Fruit fly (Drosophila melanogaster) whole organism, embryonic: ENCODE data around the gene CG33647.

Source experiments
- CG12155 ChIP-seq: fragments of 200-800 bp; sonication (Bioruptor generic); optimal IDR thresholded peaks from 3 replicates; lab custom pipeline; 2016; ENCODE audit warnings: missing biosample characterization, missing genetic modification characterization
- CG12299 ChIP-seq: fragments of 200-800 bp; sonication (Bioruptor generic); optimal IDR thresholded peaks from 2 replicates; lab custom pipeline; 2018; ENCODE audit warnings: missing biosample characterization, mild to moderate bottlenecking, missing genetic modification characterization
- CG12391 ChIP-seq: fragments of 200-800 bp; sonication (Bioruptor generic); optimal IDR thresholded peaks from 3 replicates; lab custom pipeline; 2018; ENCODE audit warnings: missing biosample characterization, mild to moderate bottlenecking, missing genetic modification characterization, moderate library complexity
- CG13424 ChIP-seq: fragments of 200-800 bp; sonication (Bioruptor generic); optimal IDR thresholded peaks from 2 replicates; lab custom pipeline; 2019; ENCODE audit warnings: missing biosample characterization, mild to moderate bottlenecking, missing genetic modification characterization, moderate library complexity
- CG14710 ChIP-seq: fragments of 200-800 bp; sonication (Bioruptor generic); optimal IDR thresholded peaks from 3 replicates; lab custom pipeline; 2019; ENCODE audit warnings: missing biosample characterization, mild to moderate bottlenecking, missing genetic modification characterization, moderate library complexity
- CG1603 ChIP-seq: fragments of 200-800 bp; sonication (Bioruptor generic); optimal IDR thresholded peaks from 2 replicates; lab custom pipeline; 2019; ENCODE audit warnings: missing biosample characterization, mild to moderate bottlenecking, missing genetic modification characterization, moderate library complexity
- CG17568 ChIP-seq: fragments of 200-800 bp; sonication (Bioruptor generic); optimal IDR thresholded peaks from 2 replicates; lab custom pipeline; 2018; ENCODE audit warnings: missing biosample characterization, mild to moderate bottlenecking, missing genetic modification characterization, moderate library complexity
- CG2199 ChIP-seq: fragments of 200-800 bp; sonication (Bioruptor generic); IDR thresholded peaks from 3 replicates; pipeline ENCODE4 v1.3.6; 2022; ENCODE audit warnings: missing biosample characterization, missing genetic modification characterization
- CG31224 ChIP-seq: fragments of 200-800 bp; sonication (Bioruptor generic); IDR thresholded peaks from 2 replicates; pipeline ENCODE4 v1.3.6; 2022; ENCODE audit warnings: missing biosample characterization, missing genetic modification characterization
- CG32767 ChIP-seq: fragments of 200-800 bp; sonication (Bioruptor generic); IDR thresholded peaks from 2 replicates; pipeline ENCODE4 v1.3.6; 2022; ENCODE audit warnings: missing biosample characterization, missing genetic modification characterization
- CG3407 ChIP-seq: fragments of 200-800 bp; sonication (Bioruptor generic); optimal IDR thresholded peaks from 2 replicates; lab custom pipeline; 2018; ENCODE audit warnings: missing biosample characterization, mild to moderate bottlenecking, missing genetic modification characterization
- CG4820 ChIP-seq: fragments of 200-800 bp; sonication (Bioruptor generic); optimal IDR thresholded peaks from 3 replicates; lab custom pipeline; 2016; ENCODE audit warnings: missing biosample characterization, missing genetic modification characterization
- CG6854 ChIP-seq: fragments of 200-800 bp; sonication (Bioruptor generic); optimal IDR thresholded peaks from 3 replicates; lab custom pipeline; 2017; ENCODE audit warnings: missing biosample characterization, mild to moderate bottlenecking, missing genetic modification characterization
- CG7357 ChIP-seq: fragments of 200-800 bp; sonication (Bioruptor generic); IDR thresholded peaks from 3 replicates; pipeline ENCODE4 v1.3.6; 2022; ENCODE audit warnings: missing biosample characterization, missing genetic modification characterization
- CG7928 ChIP-seq: fragments of 200-800 bp; sonication (Bioruptor generic); optimal IDR thresholded peaks from 2 replicates; lab custom pipeline; 2017; ENCODE audit warnings: missing biosample characterization, mild to moderate bottlenecking, missing genetic modification characterization
- CG9609 ChIP-seq: fragments of 200-800 bp; sonication (Bioruptor generic); optimal IDR thresholded peaks from 3 replicates; lab custom pipeline; 2016; ENCODE audit warnings: missing biosample characterization, missing genetic modification characterization
- Camta ChIP-seq: fragments of 200-800 bp; sonication (Bioruptor generic); optimal IDR thresholded peaks from 2 replicates; lab custom pipeline; 2016; ENCODE audit warnings: missing biosample characterization, missing genetic modification characterization
- GATAe ChIP-seq: fragments of 200-800 bp; sonication (Bioruptor generic); conservative IDR thresholded peaks from 2 replicates; pipeline ENCODE4 v1.3.6; 2022; ENCODE audit warnings: missing biosample characterization, missing genetic modification characterization
- Gug ChIP-seq: fragments of 200-800 bp; sonication (Bioruptor generic); IDR thresholded peaks from 4 replicates; pipeline ENCODE4 v1.3.6; 2022; ENCODE audit warnings: missing biosample characterization, missing genetic modification characterization
- Hr51 ChIP-seq, 2 experiments: fragments of 200-800 bp; sonication (Bioruptor generic); optimal IDR thresholded peaks; 2 replicates in 1 of 2; 3 replicates in 1 of 2; lab custom pipeline; 2016 to 2018; ENCODE audit warnings: missing biosample characterization in 2 of 2, missing genetic modification characterization in 2 of 2, mild to moderate bottlenecking in 1 of 2, moderate library complexity in 1 of 2
- Mrtf ChIP-seq: fragments of 200-800 bp; sonication (Bioruptor generic); IDR thresholded peaks from 3 replicates; pipeline ENCODE4 v1.3.6; 2022; ENCODE audit warnings: missing biosample characterization, missing genetic modification characterization
- Neu2 ChIP-seq: fragments of 200-800 bp; sonication (Bioruptor generic); optimal IDR thresholded peaks from 3 replicates; lab custom pipeline; 2016; ENCODE audit warnings: missing biosample characterization, missing genetic modification characterization, borderline replicate concordance
- Oaz ChIP-seq: fragments of 200-800 bp; sonication (Bioruptor generic); IDR thresholded peaks from 2 replicates; pipeline ENCODE4 v1.3.6; 2022; ENCODE audit warnings: missing biosample characterization, missing genetic modification characterization
- Oli ChIP-seq: fragments of 200-800 bp; sonication (Bioruptor generic); optimal IDR thresholded peaks from 2 replicates; lab custom pipeline; 2018; ENCODE audit warnings: missing biosample characterization, mild to moderate bottlenecking, missing genetic modification characterization, moderate library complexity
- Optix ChIP-seq: fragments of 200-800 bp; sonication (Bioruptor generic); IDR thresholded peaks from 3 replicates; pipeline ENCODE4 v1.3.6; 2022; ENCODE audit warnings: missing biosample characterization, missing genetic modification characterization
- Six4 ChIP-seq: fragments of 200-800 bp; sonication (Bioruptor generic); optimal IDR thresholded peaks from 2 replicates; lab custom pipeline; 2016; ENCODE audit warnings: missing biosample characterization, missing genetic modification characterization
- Vsx1 ChIP-seq: fragments of 200-800 bp; sonication (Bioruptor generic); optimal IDR thresholded peaks from 2 replicates; lab custom pipeline; 2017; ENCODE audit warnings: missing biosample characterization, mild to moderate bottlenecking, missing genetic modification characterization, missing genetic modification reagents
- YL-1 ChIP-seq: fragments of 200-800 bp; sonication (Bioruptor generic); optimal IDR thresholded peaks from 3 replicates; lab custom pipeline; 2017; ENCODE audit warnings: missing biosample characterization, mild to moderate bottlenecking, missing genetic modification characterization
- bigmax ChIP-seq: fragments of 200-800 bp; sonication (Bioruptor generic); optimal IDR thresholded peaks from 2 replicates; lab custom pipeline; 2018; ENCODE audit warnings: missing biosample characterization, mild to moderate bottlenecking, missing genetic modification characterization
- br ChIP-seq: fragments of >200 bp; optimal IDR thresholded peaks from 2 replicates; lab custom pipeline; 2017
- cad ChIP-seq: fragments of >200 bp; optimal IDR thresholded peaks from 2 replicates; lab custom pipeline; 2017; ENCODE audit warnings: missing biosample characterization, missing genetic modification characterization
- cwo ChIP-seq: fragments of 200-800 bp; sonication (Bioruptor generic); optimal IDR thresholded peaks from 3 replicates; lab custom pipeline; 2017; ENCODE audit warnings: missing biosample characterization, missing genetic modification characterization, mild to moderate bottlenecking, moderate library complexity, missing genetic modification reagents
- disco-r ChIP-seq: fragments of 200-800 bp; sonication (Bioruptor generic); optimal IDR thresholded peaks from 2 replicates; lab custom pipeline; 2016; ENCODE audit warnings: missing biosample characterization, missing genetic modification characterization
- en ChIP-seq: fragments of 200-800 bp; sonication (Bioruptor generic); optimal IDR thresholded peaks from 2 replicates; lab custom pipeline; 2016; ENCODE audit warnings: missing biosample characterization, missing genetic modification characterization
- ftz-f1 ChIP-seq: fragments of 200-800 bp; sonication (Bioruptor generic); optimal IDR thresholded peaks from 2 replicates; lab custom pipeline; 2016; ENCODE audit warnings: missing biosample characterization, missing genetic modification characterization
- fu2 ChIP-seq: fragments of 200-800 bp; sonication (Bioruptor generic); optimal IDR thresholded peaks from 2 replicates; lab custom pipeline; 2016; ENCODE audit warnings: missing biosample characterization, missing genetic modification characterization
- gro ChIP-seq: fragments of 200-800 bp; sonication (Bioruptor generic); optimal IDR thresholded peaks from 2 replicates; lab custom pipeline; 2016; ENCODE audit warnings: missing biosample characterization, missing genetic modification characterization
- ham ChIP-seq: fragments of 200-800 bp; sonication (Bioruptor generic); IDR thresholded peaks from 2 replicates; pipeline ENCODE4 v1.3.6; 2022; ENCODE audit warnings: missing biosample characterization, missing genetic modification characterization
- kni ChIP-seq: fragments of 200-800 bp; sonication (Bioruptor generic); optimal IDR thresholded peaks from 3 replicates; lab custom pipeline; 2017; ENCODE audit warnings: mild to moderate bottlenecking, missing biosample characterization, missing genetic modification reagents, missing genetic modification characterization
- luna ChIP-seq: fragments of 200-800 bp; sonication (Bioruptor generic); optimal IDR thresholded peaks from 2 replicates; lab custom pipeline; 2016; ENCODE audit warnings: missing biosample characterization, missing genetic modification characterization
- mam ChIP-seq: fragments of 200-800 bp; sonication (Bioruptor generic); optimal IDR thresholded peaks from 3 replicates; lab custom pipeline; 2016; ENCODE audit warnings: missing biosample characterization, missing genetic modification characterization
- onecut ChIP-seq: fragments of 200-800 bp; sonication (Bioruptor generic); IDR thresholded peaks from 2 replicates; pipeline ENCODE4 v1.3.6; 2022; ENCODE audit warnings: missing biosample characterization, missing genetic modification characterization
- p53 ChIP-seq: fragments of 200-800 bp; sonication (Bioruptor generic); optimal IDR thresholded peaks from 2 replicates; lab custom pipeline; 2016; ENCODE audit warnings: missing biosample characterization, missing genetic modification characterization
- pfk ChIP-seq: fragments of 200-800 bp; sonication (Bioruptor generic); optimal IDR thresholded peaks from 2 replicates; lab custom pipeline; 2018; ENCODE audit warnings: missing biosample characterization, mild to moderate bottlenecking, missing genetic modification characterization, moderate library complexity
- salm ChIP-seq: fragments of 200-800 bp; sonication (Bioruptor generic); optimal IDR thresholded peaks from 2 replicates; lab custom pipeline; 2018; ENCODE audit warnings: missing biosample characterization, mild to moderate bottlenecking, missing genetic modification characterization
- scrt ChIP-seq: fragments of 200-800 bp; sonication (Bioruptor generic); optimal IDR thresholded peaks from 2 replicates; lab custom pipeline; 2018; ENCODE audit warnings: missing biosample characterization, mild to moderate bottlenecking, missing genetic modification characterization, moderate library complexity
- sim ChIP-seq: fragments of 200-800 bp; sonication (Bioruptor generic); IDR thresholded peaks from 2 replicates; pipeline ENCODE4 v1.3.6; 2022; ENCODE audit warnings: missing biosample characterization, missing genetic modification characterization
- sima ChIP-seq: fragments of 200-800 bp; sonication (Bioruptor generic); optimal IDR thresholded peaks from 2 replicates; lab custom pipeline; 2016; ENCODE audit warnings: missing biosample characterization, missing genetic modification characterization
- sug ChIP-seq: fragments of 200-800 bp; optimal IDR thresholded peaks from 2 replicates; lab custom pipeline; 2019; ENCODE audit warnings: missing biosample characterization, mild to moderate bottlenecking, missing genetic modification characterization, moderate library complexity
- tna ChIP-seq: fragments of 200-800 bp; sonication (Bioruptor generic); IDR thresholded peaks from 2 replicates; pipeline ENCODE4 v1.3.6; 2022; ENCODE audit warnings: missing biosample characterization, missing genetic modification characterization; ENCODE audit not compliant: partially characterized antibody
- zf30C ChIP-seq: fragments of 200-800 bp; sonication (Bioruptor generic); optimal IDR thresholded peaks from 3 replicates; lab custom pipeline; 2018; ENCODE audit warnings: missing biosample characterization, mild to moderate bottlenecking, missing genetic modification characterization

The CG33647 gene

DNA sequence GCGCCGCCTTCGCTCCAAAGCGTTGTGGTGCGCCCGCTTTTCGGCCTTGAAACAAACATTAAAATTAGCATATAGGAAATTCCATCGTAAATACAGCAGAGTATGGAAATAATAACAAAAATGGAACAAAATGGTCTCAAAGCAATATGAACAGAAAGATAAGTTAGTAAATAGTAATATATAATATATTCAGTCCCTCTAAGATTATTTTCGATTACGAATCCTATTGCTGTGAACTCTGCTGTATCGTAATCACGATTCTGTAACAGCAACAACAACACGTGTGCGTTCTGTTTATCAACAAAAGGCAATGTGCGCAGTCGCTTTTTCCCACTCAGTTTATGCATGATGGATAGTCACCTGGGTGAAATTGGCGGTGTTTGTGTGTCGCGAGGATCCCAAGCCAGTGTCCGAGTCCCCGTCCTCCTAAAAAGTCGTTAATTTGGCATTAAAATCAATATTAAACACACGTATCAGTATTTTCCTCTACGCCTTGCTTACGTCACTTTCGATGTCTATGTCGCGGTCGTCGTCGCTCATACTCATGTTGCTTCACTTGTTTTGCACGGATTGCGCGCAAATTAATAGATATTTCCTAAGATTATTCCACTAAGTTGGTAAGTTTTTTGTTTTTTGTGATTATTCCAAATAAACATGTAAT lies 27.4 kb downstream of the CG33647 start, which contains the start of the genes CG42374 and Mettl5 (continued):
- no peak for TF ChIP-seq gro (GFP tag; lab: Kevin White, UChicago)
- no peak for TF ChIP-seq Vsx1 (GFP tag; lab: Kevin White, UChicago)
- no peak for TF ChIP-seq CG7357 (GFP tag; lab: Robert Waterston, UW)
- TF ChIP-seq Camta, result no peak
- no peak for TF ChIP-seq tna (GFP tag; lab: Robert Waterston, UW)
- peak; percentile 46 for TF ChIP-seq CG1603 (tag; lab: Kevin White, UChicago)
- TF ChIP-seq sim (GFP tag; lab: Robert Waterston, UW), result no peak
- no peak for TF ChIP-seq Neu2 (GFP tag; lab: Kevin White, UChicago)
- no peak for TF ChIP-seq kni (GFP tag; lab: Kevin White, UChicago)
- peak; percentile 52 for TF ChIP-seq Oli (tag; lab: Kevin White, UChicago)
- TF ChIP-seq cad (GFP tag; lab: Kevin White, UChicago), result no peak
- TF ChIP-seq CG31224, result no peak
- TF ChIP-seq CG7928 (GFP tag; lab: Kevin White, UChicago), result no peak
- no peak for TF ChIP-seq CG12155
- TF ChIP-seq mam (GFP tag; lab: Kevin White, UChicago), result no peak
- TF ChIP-seq Optix (GFP tag; lab: Robert Waterston, UW), result no peak
- TF ChIP-seq Gug, result no peak
- TF ChIP-seq CG17568 (GFP tag; lab: Kevin White, UChicago), result no peak
- TF ChIP-seq salm, result no peak
- no peak for TF ChIP-seq YL-1 (GFP tag; lab: Kevin White, UChicago)
- TF ChIP-seq luna (GFP tag; lab: Kevin White, UChicago), result no peak
- no peak for TF ChIP-seq CG4820
- peak; percentile 38 for TF ChIP-seq scrt (GFP tag; lab: Kevin White, UChicago)
- TF ChIP-seq en (GFP tag; lab: Kevin White, UChicago), result no peak
- peak; percentile 14 for TF ChIP-seq ftz-f1 (GFP tag; lab: Kevin White, UChicago)
- peak; percentile 7 for TF ChIP-seq CG3407 (GFP tag; lab: Kevin White, UChicago)
- TF ChIP-seq disco-r (GFP tag; lab: Kevin White, UChicago), result no peak
- no peak for TF ChIP-seq br (lab: Kevin White, UChicago)
- no peak for TF ChIP-seq Oaz
- 0 out of 2 replicates have a peak, but pooled peaks have one; percentile 4 for TF ChIP-seq onecut
- TF ChIP-seq CG2199, result no peak
- no peak for TF ChIP-seq fu2 (GFP tag; lab: Kevin White, UChicago)
- TF ChIP-seq CG9609 (GFP tag; lab: Kevin White, UChicago), result no peak
- no peak for TF ChIP-seq ham
- TF ChIP-seq p53 (GFP tag; lab: Kevin White, UChicago), result no peak
- peak; percentile 74 for TF ChIP-seq cwo
- TF ChIP-seq zf30C (GFP tag; lab: Kevin White, UChicago), result no peak
- no peak for TF ChIP-seq Mrtf
- TF ChIP-seq CG14710, result no peak
- no peak for TF ChIP-seq sug (tag; lab: Kevin White, UChicago)
- no peak for TF ChIP-seq sima (GFP tag; lab: Kevin White, UChicago)
- peak; percentile 20 for TF ChIP-seq CG12391 (tag; lab: Kevin White, UChicago)
- TF ChIP-seq CG13424 (tag; lab: Kevin White, UChicago), result peak; percentile 9
- no peak for TF ChIP-seq Six4
- TF ChIP-seq bigmax (GFP tag; lab: Kevin White, UChicago), result no peak
- no peak for TF ChIP-seq pfk
- TF ChIP-seq Hr51 (GFP tag; optimal IDR thresholded peaks at IDR 0.05; lab: Kevin White, UChicago), result peak in 1 of 2 experiments; percentile 60
- no peak for TF ChIP-seq CG32767 (GFP tag; lab: Robert Waterston, UW)
- no peak for TF ChIP-seq GATAe (GFP tag; lab: Robert Waterston, UW)
- TF ChIP-seq CG12299, result no peak
- no peak for TF ChIP-seq CG6854 (GFP tag; lab: Kevin White, UChicago)
